Worm (Caenorhabditis elegans): Measurements from ENCODE around the gene tag-290.

DNA sequence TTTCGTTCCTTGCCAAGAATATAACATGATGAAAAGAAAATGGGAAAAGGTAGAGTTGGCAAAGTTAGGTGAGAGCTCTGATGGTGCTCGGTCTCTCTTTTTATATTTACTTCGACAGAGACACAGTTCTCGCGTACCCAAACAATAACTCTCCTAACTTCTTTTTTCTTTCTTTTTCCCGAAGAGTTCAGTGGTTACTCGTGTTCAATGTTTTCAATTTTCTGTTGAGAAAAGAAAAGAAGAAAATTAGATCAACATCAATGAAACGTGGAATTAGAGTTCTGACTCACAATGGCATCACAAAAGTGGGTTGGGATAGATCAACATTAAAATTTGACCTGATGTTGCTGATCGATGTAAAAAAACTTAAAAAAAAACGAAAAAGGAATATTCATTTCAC, 6.7 kb upstream of the tag-290 start, which contains the start of gene idpp-16:
- TF ChIP-seq pha-4 (tag; optimal IDR thresholded peaks at IDR 0.05) (no peak), ztf-11 (tag; optimal IDR thresholded peaks at IDR 0.05) (no peak), sptf-1 (tag; optimal IDR thresholded peaks at IDR 0.05) (no peak), mls-2 (tag; optimal IDR thresholded peaks at IDR 0.05) (no peak), sem-2 (GFP tag; optimal IDR thresholded peaks at IDR 0.05) (no peak), blmp-1 (tag; optimal IDR thresholded peaks at IDR 0.05) (no peak), elt-3 (tag; optimal IDR thresholded peaks at IDR 0.05) (no peak), lin-13 (tag; optimal IDR thresholded peaks at IDR 0.05) (no peak), lsy-2 (tag; optimal IDR thresholded peaks at IDR 0.05) (no peak), snpc-4 (tag; optimal IDR thresholded peaks at IDR 0.05) (no peak), nhr-237 (tag; optimal IDR thresholded peaks at IDR 0.05) (no peak), drap-1 (GFP tag; optimal IDR thresholded peaks at IDR 0.05) (no peak), unc-62 (GFP tag; optimal IDR thresholded peaks at IDR 0.05) (no peak)
